Fruit fly (Drosophila melanogaster): ENCODE data around the gene CG11425.

The CG11425 gene

DNA sequence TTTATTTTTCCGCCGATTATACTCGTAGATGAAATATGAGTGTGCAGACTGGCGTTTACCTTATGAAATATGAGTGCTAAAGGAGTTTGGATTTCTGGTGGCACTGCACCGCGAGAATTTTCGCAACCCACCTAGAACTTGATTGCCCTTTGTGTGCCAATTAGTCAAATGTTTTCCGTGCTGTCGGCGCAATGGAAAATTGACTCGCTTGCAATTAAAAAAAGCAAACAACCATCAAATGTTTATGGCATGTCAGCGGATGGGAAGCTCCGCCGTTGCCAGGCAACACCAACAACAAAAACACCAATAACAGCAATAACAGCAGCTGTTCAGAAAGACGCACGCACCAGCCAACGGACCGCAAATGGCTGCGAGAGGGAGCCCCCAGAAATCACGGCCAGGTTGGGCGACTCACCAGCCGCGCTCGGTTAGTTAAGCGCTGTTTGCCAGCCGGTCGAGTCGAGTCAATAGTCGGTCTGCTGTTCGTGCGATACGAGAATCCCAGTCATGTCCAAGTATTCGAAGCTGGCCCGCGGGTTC lies 8.1 kb upstream of the CG11425 start:
- TF ChIP-seq Sin3A (optimal IDR thresholded peaks at IDR 0.05), result no peak

- TF ChIP-seq psq (optimal IDR thresholded peaks at IDR 0.05), result no peak
- TF ChIP-seq ttk (optimal IDR thresholded peaks at IDR 0.05), result no peak
- TF ChIP-seq h (optimal IDR thresholded peaks at IDR 0.05), result no peak
- TF ChIP-seq Sin3A (optimal IDR thresholded peaks at IDR 0.05), result no peak
- TF ChIP-seq insv (optimal IDR thresholded peaks at IDR 0.05), result no peak
- no peak for TF ChIP-seq Myc (optimal IDR thresholded peaks at IDR 0.05)
Observed at dm6 chr3L:22468562-22468961, 6.0 kb upstream of the CG11425 start, which contains the start of gene CG11437. TSS of gene CG11437 (plus strand) at chr3L:22468862.

DNA sequence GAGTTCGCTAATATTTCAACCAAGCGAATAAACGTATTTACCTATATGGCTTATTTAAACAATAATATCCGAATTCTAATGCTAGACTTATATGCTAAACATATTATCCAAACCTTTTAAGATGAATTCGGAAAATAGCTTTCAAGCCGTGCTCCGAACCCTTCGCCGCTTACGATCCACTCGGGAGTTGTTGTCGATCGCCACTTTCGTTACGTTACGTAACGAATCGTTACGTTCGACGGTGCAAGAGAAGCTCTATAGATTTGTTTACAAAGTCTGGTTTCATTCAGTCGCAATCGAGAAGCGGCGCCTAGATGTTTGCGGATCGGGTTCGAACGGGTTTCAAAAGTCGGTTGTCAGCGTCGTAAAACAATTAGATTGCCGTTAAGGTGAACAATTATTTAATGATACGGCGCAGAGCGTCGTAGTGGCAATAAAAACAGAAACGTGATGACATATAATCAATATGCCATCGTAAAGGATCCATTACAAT lies 4.2 kb upstream of the CG11425 start, which contains the start of gene CG11426:
TSS of gene CG11426 (plus strand) at position 258 of the 493 bp plus-strand sequence.
- TF ChIP-seq Sin3A (optimal IDR thresholded peaks at IDR 0.05) (no peak), psq (optimal IDR thresholded peaks at IDR 0.05) (no peak), h (optimal IDR thresholded peaks at IDR 0.05) (no peak), insv (optimal IDR thresholded peaks at IDR 0.05) (no peak), ttk (optimal IDR thresholded peaks at IDR 0.05) (no peak), Myc (optimal IDR thresholded peaks at IDR 0.05) (no peak)

dm6 chr3L:22471586-22472291 lies 2.9 kb upstream of the CG11425 start:
- no peak for TF ChIP-seq Sin3A (optimal IDR thresholded peaks at IDR 0.05)
- no peak for TF ChIP-seq psq (optimal IDR thresholded peaks at IDR 0.05)
- TF ChIP-seq Myc (optimal IDR thresholded peaks at IDR 0.05), result no peak
- no peak for TF ChIP-seq insv (optimal IDR thresholded peaks at IDR 0.05)
- TF ChIP-seq ttk (optimal IDR thresholded peaks at IDR 0.05), result no peak
- TF ChIP-seq h (optimal IDR thresholded peaks at IDR 0.05), result no peak

DNA sequence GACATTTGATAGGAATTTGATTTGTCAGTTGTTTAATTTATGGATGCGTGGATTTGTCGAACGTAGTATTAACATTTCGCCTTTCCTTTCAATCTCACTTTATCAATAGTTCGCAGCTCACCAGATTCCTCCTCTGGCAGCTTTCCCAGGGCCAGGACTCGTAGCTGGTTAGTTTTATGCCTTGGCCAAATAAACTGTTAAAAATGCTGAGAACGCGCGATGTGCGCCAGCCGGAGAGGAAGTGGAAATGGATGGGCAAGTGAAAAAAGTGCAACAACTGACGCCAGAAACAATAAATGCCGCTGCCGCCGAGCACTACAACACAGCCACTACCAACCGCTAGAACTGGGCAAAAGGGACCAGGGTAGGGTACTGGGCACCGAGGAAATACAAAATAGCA lies 8.9 kb downstream of the CG11425 start:
- TF ChIP-seq Sin3A (optimal IDR thresholded peaks at IDR 0.05) (no peak), ttk (optimal IDR thresholded peaks at IDR 0.05) (no peak), insv (optimal IDR thresholded peaks at IDR 0.05) (no peak), Myc (optimal IDR thresholded peaks at IDR 0.05) (no peak), psq (optimal IDR thresholded peaks at IDR 0.05) (no peak), h (optimal IDR thresholded peaks at IDR 0.05) (no peak)

- TF ChIP-seq insv (optimal IDR thresholded peaks at IDR 0.05) (no peak), Myc (optimal IDR thresholded peaks at IDR 0.05) (no peak), ttk (optimal IDR thresholded peaks at IDR 0.05) (no peak), Sin3A (optimal IDR thresholded peaks at IDR 0.05) (no peak), h (optimal IDR thresholded peaks at IDR 0.05) (no peak), psq (optimal IDR thresholded peaks at IDR 0.05) (no peak)
Observed at dm6 chr3L:22497594-22497993, 23.0 kb downstream of the CG11425 start.

dm6 chr3L:22501300-22501699 lies 26.7 kb downstream of the CG11425 start, which contains the start of gene CG43312:
TSS of gene CG43312 (plus strand) at chr3L:22501600.
- TF ChIP-seq psq (optimal IDR thresholded peaks at IDR 0.05) (no peak), Myc (optimal IDR thresholded peaks at IDR 0.05) (no peak), ttk (optimal IDR thresholded peaks at IDR 0.05) (no peak), h (optimal IDR thresholded peaks at IDR 0.05) (no peak), Sin3A (optimal IDR thresholded peaks at IDR 0.05) (no peak), insv (optimal IDR thresholded peaks at IDR 0.05) (no peak)

- no peak for TF ChIP-seq h (optimal IDR thresholded peaks at IDR 0.05)
- TF ChIP-seq psq (optimal IDR thresholded peaks at IDR 0.05), result no peak
- no peak for TF ChIP-seq ttk (optimal IDR thresholded peaks at IDR 0.05)
Observed at dm6 chr3L:22503730-22504129, 29.1 kb downstream of the CG11425 start, which contains the start of gene CG43331. TSS of gene CG43331 (minus strand) at chr3L:22503830.

- TF ChIP-seq Myc (optimal IDR thresholded peaks at IDR 0.05) (no peak), psq (optimal IDR thresholded peaks at IDR 0.05) (no peak), h (optimal IDR thresholded peaks at IDR 0.05) (no peak), Sin3A (optimal IDR thresholded peaks at IDR 0.05) (no peak), ttk (optimal IDR thresholded peaks at IDR 0.05) (no peak), insv (optimal IDR thresholded peaks at IDR 0.05) (no peak)
Observed at dm6 chr3L:22504323-22504722, 29.7 kb downstream of the CG11425 start, which contains the start of gene CG43330. TSS of gene CG43330 (minus strand) at chr3L:22504423.

DNA sequence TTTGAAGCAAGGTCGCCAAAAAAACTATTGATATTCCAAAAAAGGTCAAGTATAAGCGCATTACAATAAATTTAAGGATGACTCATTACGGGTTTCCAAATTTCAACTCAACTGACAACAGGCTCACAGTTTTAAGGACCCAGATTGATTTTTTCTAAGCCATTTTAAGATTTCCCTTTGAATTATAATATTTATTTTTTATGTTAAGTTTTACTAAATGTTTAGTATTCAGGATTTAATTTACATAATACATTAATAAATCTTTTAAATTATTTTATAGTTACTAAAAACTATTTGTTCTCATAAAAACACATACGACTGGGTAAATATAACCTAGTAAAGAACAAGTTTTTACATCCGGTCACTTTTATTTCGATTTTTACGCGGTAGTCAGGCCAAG lies 30.5 kb downstream of the CG11425 start, which contains the start of gene CG43329:
TSS of gene CG43329 (minus strand) at position 101 of the 400 bp plus-strand sequence.
- TF ChIP-seq Myc (optimal IDR thresholded peaks at IDR 0.05) (no peak), ttk (optimal IDR thresholded peaks at IDR 0.05) (no peak), Sin3A (optimal IDR thresholded peaks at IDR 0.05) (no peak), psq (optimal IDR thresholded peaks at IDR 0.05) (no peak), h (optimal IDR thresholded peaks at IDR 0.05) (no peak), insv (optimal IDR thresholded peaks at IDR 0.05) (no peak)

- TF ChIP-seq psq (optimal IDR thresholded peaks at IDR 0.05), result no peak
Observed at dm6 chr3L:22520017-22520416, 45.4 kb downstream of the CG11425 start.

All from Kc167 (cell line).